Fruit fly (Drosophila melanogaster): ENCODE results near the gene CG17261.

Gene CG17261

dm6 chr2L:3037153-3037579 lies 5.2 kb upstream of the CG17261 start, which contains the start of the genes CG17260 and SerRS (continued):
- peak; percentile 57 for TF ChIP-seq CG10565 (GFP tag; optimal IDR thresholded peaks at IDR 0.05)
- TF ChIP-seq cg (GFP tag; optimal IDR thresholded peaks at IDR 0.05): no peak
- peak; percentile 92 for TF ChIP-seq CG12942 (GFP tag; optimal IDR thresholded peaks at IDR 0.05)
- TF ChIP-seq CG34422 (GFP tag; IDR thresholded peaks at IDR 0.05): peak; percentile 95
- peak; percentile 81 for TF ChIP-seq CG5245 (GFP tag; optimal IDR thresholded peaks at IDR 0.05)
- peak; percentile 95 for TF ChIP-seq jumu (GFP tag; optimal IDR thresholded peaks at IDR 0.05)
- no peak for TF ChIP-seq oc (tag; optimal IDR thresholded peaks at IDR 0.05)
- TF ChIP-seq Hr3 (GFP tag; optimal IDR thresholded peaks at IDR 0.05): peak; percentile 94
- TF ChIP-seq CG1832 (GFP tag; optimal IDR thresholded peaks at IDR 0.05): no peak
- TF ChIP-seq CG17359 (tag; optimal IDR thresholded peaks at IDR 0.05): peak; percentile 90
- TF ChIP-seq B-H1 (GFP tag; IDR thresholded peaks at IDR 0.05): peak; percentile 88
- TF ChIP-seq schlank (tag; optimal IDR thresholded peaks at IDR 0.05): peak; percentile 80
- TF ChIP-seq bab2 (GFP tag; optimal IDR thresholded peaks at IDR 0.05): peak; percentile 94
- TF ChIP-seq gsb (GFP tag; IDR thresholded peaks at IDR 0.05): peak; percentile 73
- peak; percentile 80 for TF ChIP-seq CG11695 (GFP tag; IDR thresholded peaks at IDR 0.05)
- peak; percentile 75 for TF ChIP-seq Mes4 (GFP tag; optimal IDR thresholded peaks at IDR 0.05)
- TF ChIP-seq pzg (GFP tag; optimal IDR thresholded peaks at IDR 0.05): peak; percentile 57
- no peak for TF ChIP-seq tio (GFP tag; optimal IDR thresholded peaks at IDR 0.05)
- TF ChIP-seq ind (GFP tag; optimal IDR thresholded peaks at IDR 0.05): peak; percentile 96
- TF ChIP-seq knrl (GFP tag; IDR thresholded peaks at IDR 0.05; ENCODE audit: partially characterized antibody): peak; percentile 66
- TF ChIP-seq Vsx1 (GFP tag; optimal IDR thresholded peaks at IDR 0.05): no peak
- peak; percentile 93 for TF ChIP-seq CG6272 (GFP tag; IDR thresholded peaks at IDR 0.05)
- peak; percentile 84 for TF ChIP-seq CG3407 (GFP tag; optimal IDR thresholded peaks at IDR 0.05)
- TF ChIP-seq CG10267 (tag; optimal IDR thresholded peaks at IDR 0.05): peak; percentile 97
- peak; percentile 94 for TF ChIP-seq HmgZ (tag; optimal IDR thresholded peaks at IDR 0.05)
- peak; percentile 70 for TF ChIP-seq BEAF-32 (GFP tag; optimal IDR thresholded peaks at IDR 0.05)
- TF ChIP-seq cad (GFP tag; optimal IDR thresholded peaks at IDR 0.05): no peak
- TF ChIP-seq sqz (GFP tag; optimal IDR thresholded peaks at IDR 0.05): no peak
- peak; percentile 67 for TF ChIP-seq trh (GFP tag; optimal IDR thresholded peaks at IDR 0.05)
- TF ChIP-seq Spps (tag; optimal IDR thresholded peaks at IDR 0.05): peak; percentile 85
- no peak for TF ChIP-seq zf30C (GFP tag; optimal IDR thresholded peaks at IDR 0.05)
- TF ChIP-seq CkIIα-i1 (GFP tag; IDR thresholded peaks at IDR 0.05): no peak
- no peak for TF ChIP-seq Blimp-1 (GFP tag; optimal IDR thresholded peaks at IDR 0.05)
- TF ChIP-seq tll (GFP tag; optimal IDR thresholded peaks at IDR 0.05): peak; percentile 34 to 49
- peak; percentile 73 for TF ChIP-seq CG3995 (GFP tag; optimal IDR thresholded peaks at IDR 0.05)
- TF ChIP-seq CG15011 (GFP tag; optimal IDR thresholded peaks at IDR 0.05): peak; percentile 81
- peak; percentile 89 to 94 for TF ChIP-seq chif (GFP tag; optimal IDR thresholded peaks at IDR 0.05)
- peak; percentile 87 for TF ChIP-seq twi (tag; optimal IDR thresholded peaks at IDR 0.05)
- TF ChIP-seq CG31441 (GFP tag; IDR thresholded peaks at IDR 0.05): no peak
- TF ChIP-seq tup (GFP tag; optimal IDR thresholded peaks at IDR 0.05): peak; percentile 91
- no peak for TF ChIP-seq sna (GFP tag; IDR thresholded peaks at IDR 0.05; ENCODE audit: partially characterized antibody)
- peak; percentile 93 for TF ChIP-seq NfI (GFP tag; optimal IDR thresholded peaks at IDR 0.05)
- TF ChIP-seq C15 (GFP tag; IDR thresholded peaks at IDR 0.05): peak; percentile 79; the same call in 2 of the 3 replicates
- TF ChIP-seq unpg (GFP tag; optimal IDR thresholded peaks at IDR 0.05): peak; percentile 94
- TF ChIP-seq CG1792 (GFP tag; optimal IDR thresholded peaks at IDR 0.05): peak; percentile 78
- TF ChIP-seq CG11504 (tag; optimal IDR thresholded peaks at IDR 0.05): no peak
- peak; percentile 92 for TF ChIP-seq fd3F (GFP tag; optimal IDR thresholded peaks at IDR 0.05)
- TF ChIP-seq YL-1 (GFP tag; optimal IDR thresholded peaks at IDR 0.05): peak; percentile 92
- TF ChIP-seq CG1602 (GFP tag; optimal IDR thresholded peaks at IDR 0.05): peak; percentile 96
- peak; percentile 71 for TF ChIP-seq CG12236 (GFP tag; optimal IDR thresholded peaks at IDR 0.05)
